Worm (Caenorhabditis elegans) whole organism, midembryonic: Measurements from ENCODE around the gene alkb-8.

Experiments used
- flt-1 ChIP-seq: fragments of 200-800 bp; sonication (Bioruptor generic); IDR thresholded peaks from 2 replicates; pipeline ENCODE4 v1.3.6; 2022; ENCODE audit warnings: missing genetic modification characterization, missing compliant biosample characterization
- klf-2 ChIP-seq: fragments of 200-800 bp; sonication (Bioruptor generic); conservative IDR thresholded peaks from 2 replicates; pipeline ENCODE4 v1.3.6; 2022; ENCODE audit warnings: missing genetic modification reagents, missing genetic modification characterization, missing compliant biosample characterization
- med-1 ChIP-seq: sonication (generic microtip); optimal IDR thresholded peaks from 2 replicates; lab custom pipeline; 2017; ENCODE audit warnings: missing genetic modification characterization, mild to moderate bottlenecking, missing compliant biosample characterization, antibody characterized with exemption, missing genetic modification reagents; ENCODE audit not compliant: insufficient read depth
- ztf-23 ChIP-seq: fragments of 200-800 bp; sonication (Bioruptor generic); IDR thresholded peaks from 2 replicates; pipeline ENCODE4 v1.3.6; 2022; ENCODE audit warnings: missing genetic modification reagents, missing genetic modification characterization, missing compliant biosample characterization

DNA sequence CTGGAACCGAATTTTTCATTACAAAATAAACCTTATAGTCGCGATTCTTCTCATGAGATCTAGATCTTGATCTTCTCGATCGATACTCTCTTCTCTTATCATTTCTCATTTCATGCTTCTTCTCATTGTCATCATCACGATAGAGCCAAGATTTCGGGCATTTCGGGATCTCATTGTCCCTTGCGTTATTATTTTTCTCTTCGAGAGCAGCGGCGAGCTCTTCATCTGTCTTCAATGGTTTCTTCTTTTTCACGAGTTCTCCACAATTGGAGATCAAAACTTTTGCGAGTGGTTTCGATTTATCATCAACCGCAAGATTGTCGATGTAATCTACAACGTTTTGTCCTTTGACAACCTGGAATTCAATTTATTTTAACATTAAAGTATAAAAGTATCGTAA, 10.8 kb upstream of the alkb-8 start:
- no peak for TF ChIP-seq flt-1 (GFP tag; lab: Robert Waterston, UW)
- TF ChIP-seq klf-2, result no peak
- TF ChIP-seq med-1 (GFP tag; lab: Kevin White, UChicago), result no peak
- no peak for TF ChIP-seq ztf-23 (GFP tag; lab: Robert Waterston, UW)
